Worm (Caenorhabditis elegans) whole organism, L1 larva: ENCODE results near the gene aak-1.

Experiments used
- C04F5.9 ChIP-seq: sonication (generic microtip); optimal IDR thresholded peaks from 2 replicates; lab custom pipeline; 2016; ENCODE audit warnings: missing genetic modification characterization, missing compliant biosample characterization
- C34B4.2 ChIP-seq: sonication (generic microtip); optimal IDR thresholded peaks from 2 replicates; lab custom pipeline; 2017; ENCODE audit warnings: mild to moderate bottlenecking, missing genetic modification characterization, missing compliant biosample characterization
- F16B12.6 ChIP-seq: fragments of 150-350 bp; optimal IDR thresholded peaks from 2 replicates; lab custom pipeline; 2014; ENCODE audit warnings: missing biosample characterization, missing genetic modification characterization
- ama-1 ChIP-seq: fragments of 150-350 bp; optimal IDR thresholded peaks from 2 replicates; lab custom pipeline; 2014
- blmp-1 ChIP-seq: fragments of 150-350 bp; optimal IDR thresholded peaks from 2 replicates; lab custom pipeline; 2014; ENCODE audit warnings: missing biosample characterization, missing genetic modification characterization
- ceh-8 ChIP-seq: fragments of 200-800 bp; sonication (Bioruptor generic); optimal IDR thresholded peaks from 2 replicates; lab custom pipeline; 2018; ENCODE audit warnings: mild to moderate bottlenecking, missing genetic modification characterization, moderate library complexity, missing compliant biosample characterization
- ceh-82 ChIP-seq, 3 experiments: fragments of 150-350 bp in 1 of 3; sonication (generic microtip) in 2 of 3; optimal IDR thresholded peaks; 2 replicates each; lab custom pipeline; 2014 to 2017; ENCODE audit warnings: missing biosample characterization in 3 of 3, missing genetic modification characterization in 3 of 3
- ceh-88 ChIP-seq: fragments of 200-800 bp; sonication (Bioruptor generic); IDR thresholded peaks from 2 replicates; pipeline ENCODE4 v1.3.6; 2022; ENCODE audit warnings: missing genetic modification characterization, missing compliant biosample characterization
- dsc-1 ChIP-seq: sonication (generic microtip); optimal IDR thresholded peaks from 2 replicates; lab custom pipeline; 2016; ENCODE audit warnings: mild to moderate bottlenecking, missing genetic modification characterization, missing compliant biosample characterization
- efl-1 ChIP-seq, 4 experiments: fragments of 150-350 bp; optimal IDR thresholded peaks in 3 of 4; peaks in 1 of 4; 1 replicate in 1 of 4; 2 replicates in 3 of 4; lab custom pipeline; 2014; ENCODE audit warnings: missing biosample characterization in 2 of 4, missing genetic modification characterization in 2 of 4, missing genetic modification reagents in 2 of 4
- efl-3 ChIP-seq: fragments of 200-800 bp; sonication (Bioruptor generic); optimal IDR thresholded peaks from 2 replicates; lab custom pipeline; 2018; ENCODE audit warnings: mild to moderate bottlenecking, missing genetic modification characterization, missing compliant biosample characterization
- fkh-10 ChIP-seq: sonication (generic microtip); optimal IDR thresholded peaks from 2 replicates; lab custom pipeline; 2017; ENCODE audit warnings: missing biosample characterization, missing genetic modification reagents, missing genetic modification characterization
- fkh-8 ChIP-seq: sonication (generic microtip); optimal IDR thresholded peaks from 2 replicates; lab custom pipeline; 2016; ENCODE audit warnings: mild to moderate bottlenecking, missing genetic modification characterization, missing compliant biosample characterization
- hpl-2 ChIP-seq: fragments of 150-350 bp; optimal IDR thresholded peaks from 2 replicates; lab custom pipeline; 2014; ENCODE audit warnings: missing biosample characterization, missing genetic modification reagents, missing genetic modification characterization
- lin-14 ChIP-seq: fragments of 200-800 bp; sonication (Bioruptor generic); optimal IDR thresholded peaks from 2 replicates; lab custom pipeline; 2018; ENCODE audit warnings: mild to moderate bottlenecking, missing genetic modification characterization, moderate library complexity, missing compliant biosample characterization
- lin-15B ChIP-seq: fragments of 150-350 bp; sonication (generic microtip); optimal IDR thresholded peaks from 3 replicates; lab custom pipeline; 2014; ENCODE audit warnings: missing biosample characterization, missing genetic modification characterization
- lin-35 ChIP-seq, 2 experiments: fragments of 150-350 bp; optimal IDR thresholded peaks; 2 replicates each; lab custom pipeline; 2014; ENCODE audit warnings: missing biosample characterization in 2 of 2, missing genetic modification characterization in 2 of 2, missing genetic modification reagents in 2 of 2
- lin-39 ChIP-seq: fragments of 150-350 bp; optimal IDR thresholded peaks from 2 replicates; lab custom pipeline; 2014; ENCODE audit warnings: missing biosample characterization, missing genetic modification reagents, missing genetic modification characterization
- lsy-2 ChIP-seq, 2 experiments: fragments of 150-350 bp; optimal IDR thresholded peaks; 2 replicates each; lab custom pipeline; 2014; ENCODE audit warnings: missing biosample characterization in 2 of 2, missing genetic modification characterization in 2 of 2
- mef-2 ChIP-seq: fragments of 150-350 bp; optimal IDR thresholded peaks from 2 replicates; lab custom pipeline; 2014; ENCODE audit warnings: missing biosample characterization, missing genetic modification characterization
- nhr-11 ChIP-seq: fragments of 150-350 bp; optimal IDR thresholded peaks from 2 replicates; lab custom pipeline; 2014; ENCODE audit warnings: missing biosample characterization, missing genetic modification characterization
- nhr-237 ChIP-seq: fragments of 150-350 bp; optimal IDR thresholded peaks from 2 replicates; lab custom pipeline; 2014; ENCODE audit warnings: missing biosample characterization, missing genetic modification characterization
- nhr-47 ChIP-seq: sonication (generic microtip); optimal IDR thresholded peaks from 2 replicates; lab custom pipeline; 2016; ENCODE audit warnings: mild to moderate bottlenecking, missing genetic modification characterization, moderate library complexity, missing compliant biosample characterization
- nhr-71 ChIP-seq: sonication (generic microtip); optimal IDR thresholded peaks from 2 replicates; lab custom pipeline; 2016; ENCODE audit warnings: mild to moderate bottlenecking, missing genetic modification characterization, moderate library complexity, missing compliant biosample characterization
- nhr-77 ChIP-seq: fragments of 150-350 bp; optimal IDR thresholded peaks from 2 replicates; lab custom pipeline; 2014; ENCODE audit warnings: missing biosample characterization, missing genetic modification characterization
- pax-3 ChIP-seq: fragments of 200-800 bp; sonication (Bioruptor generic); optimal IDR thresholded peaks from 2 replicates; lab custom pipeline; 2018; ENCODE audit warnings: mild to moderate bottlenecking, missing genetic modification characterization, moderate library complexity, missing compliant biosample characterization
- snu-23 ChIP-seq: sonication (generic microtip); optimal IDR thresholded peaks from 2 replicates; lab custom pipeline; 2016; ENCODE audit warnings: missing genetic modification characterization, missing compliant biosample characterization
- unc-98 ChIP-seq: fragments of 200-800 bp; sonication (Bioruptor generic); IDR thresholded peaks from 2 replicates; pipeline ENCODE4 v1.3.6; 2022; ENCODE audit warnings: missing genetic modification characterization, missing compliant biosample characterization
- zip-4 ChIP-seq: fragments of 200-800 bp; sonication (Bioruptor generic); optimal IDR thresholded peaks from 2 replicates; lab custom pipeline; 2018; ENCODE audit warnings: mild to moderate bottlenecking, missing genetic modification characterization, moderate library complexity, missing compliant biosample characterization

Gene aak-1

DNA sequence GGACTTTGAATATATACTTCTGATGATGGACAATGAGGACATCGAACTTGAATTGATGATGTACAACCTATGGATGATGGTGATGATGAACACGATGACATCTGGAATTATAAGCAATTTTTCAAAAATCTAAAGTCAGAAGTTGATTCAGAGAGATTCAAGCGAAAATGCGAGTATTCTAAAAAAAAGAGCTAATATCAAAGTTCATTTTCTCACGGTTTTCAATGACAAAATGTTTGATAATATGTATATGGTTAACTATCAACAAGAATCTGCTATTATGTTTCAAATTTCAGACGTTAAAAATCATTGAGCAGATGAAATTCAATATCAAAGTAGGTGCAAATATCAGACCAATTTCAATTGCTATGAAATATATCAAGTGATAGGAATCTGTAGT is 19.0 kb upstream of the aak-1 start, which contains the start of gene K02D10.4:
TSS of gene K02D10.4 (minus strand) at position 101 of the 400 bp plus-strand sequence.
- TF ChIP-seq unc-98 (GFP tag; lab: Robert Waterston, UW) = no peak

DNA sequence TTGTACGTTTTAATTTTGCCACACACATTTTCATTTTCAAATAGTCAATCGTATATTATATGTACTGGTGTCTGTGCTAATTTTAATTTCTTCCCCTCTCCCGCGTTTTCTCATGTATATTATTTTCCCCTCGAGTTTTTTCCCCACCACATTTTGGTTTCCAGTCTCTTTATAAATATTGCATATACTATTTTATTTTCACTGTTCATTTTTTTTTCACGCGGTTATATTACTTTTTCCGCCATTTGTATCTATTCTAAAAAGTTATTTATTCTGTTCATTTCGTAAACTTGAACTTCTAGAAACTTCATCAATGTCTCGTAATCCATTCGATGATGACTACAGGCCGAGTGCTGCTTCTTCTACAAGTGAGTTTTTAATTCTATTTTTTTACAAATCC is 15.1 kb upstream of the aak-1 start, which contains the start of gene snap-29:
TSS of gene snap-29 (plus strand) at position 301 of the 400 bp plus-strand sequence.
- no peak for TF ChIP-seq nhr-77 (tag; lab: Kevin White, UChicago)
- TF ChIP-seq efl-1 (optimal IDR thresholded peaks at IDR 0.05; lab: Kevin White, UChicago) = no peak
- no peak for TF ChIP-seq efl-1 (GFP tag; optimal IDR thresholded peaks at IDR 0.05 in 1 of 2; lab: Kevin White, UChicago)
- TF ChIP-seq nhr-47 (tag; lab: Kevin White, UChicago) = no peak
- TF ChIP-seq nhr-237 (tag; lab: Kevin White, UChicago) = no peak
- no peak for TF ChIP-seq lin-35 (GFP tag; optimal IDR thresholded peaks at IDR 0.05; lab: Kevin White, UChicago)
- TF ChIP-seq hpl-2 = no peak
- no peak for TF ChIP-seq C04F5.9 (tag; lab: Kevin White, UChicago)
- no peak for TF ChIP-seq nhr-11 (tag; lab: Kevin White, UChicago)
- no peak for TF ChIP-seq dsc-1 (tag; lab: Kevin White, UChicago)
- TF ChIP-seq mef-2 (tag; lab: Kevin White, UChicago) = no peak
- no peak for TF ChIP-seq ama-1
- TF ChIP-seq fkh-10 (GFP tag; lab: Kevin White, UChicago) = no peak
- TF ChIP-seq nhr-71 (tag; lab: Kevin White, UChicago) = no peak
- no peak for TF ChIP-seq snu-23
- no peak for TF ChIP-seq fkh-8
- TF ChIP-seq lin-14 (GFP tag; lab: Kevin White, UChicago) = no peak
- TF ChIP-seq lin-39 = no peak
- TF ChIP-seq, all 84 proteins: peak for 0

DNA sequence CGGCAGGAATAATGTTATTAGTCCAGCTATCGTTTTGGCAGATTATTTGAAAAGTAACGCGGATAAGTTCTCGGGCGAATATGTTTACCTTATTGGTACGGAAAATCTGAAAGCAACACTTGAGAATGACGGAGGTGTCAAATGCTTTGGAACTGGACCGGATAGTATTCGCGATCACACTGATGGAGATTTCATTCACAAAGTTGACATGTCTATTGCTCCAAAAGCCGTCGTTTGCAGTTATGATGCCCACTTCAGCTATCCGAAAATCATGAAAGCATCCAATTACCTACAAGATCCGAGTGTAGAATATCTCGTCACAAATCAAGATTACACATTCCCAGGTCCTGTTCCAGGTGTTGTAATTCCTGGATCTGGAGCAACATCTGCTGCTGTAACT is 12.5 kb upstream of the aak-1 start:
- TF ChIP-seq efl-1 (optimal IDR thresholded peaks at IDR 0.05; lab: Kevin White, UChicago) (no peak), efl-1 (GFP tag; optimal IDR thresholded peaks at IDR 0.05 in 1 of 2; lab: Kevin White, UChicago) (peak in 1 of 2 experiments; percentile 37), unc-98 (GFP tag; lab: Robert Waterston, UW) (no peak), lin-14 (GFP tag; lab: Kevin White, UChicago) (no peak)

DNA sequence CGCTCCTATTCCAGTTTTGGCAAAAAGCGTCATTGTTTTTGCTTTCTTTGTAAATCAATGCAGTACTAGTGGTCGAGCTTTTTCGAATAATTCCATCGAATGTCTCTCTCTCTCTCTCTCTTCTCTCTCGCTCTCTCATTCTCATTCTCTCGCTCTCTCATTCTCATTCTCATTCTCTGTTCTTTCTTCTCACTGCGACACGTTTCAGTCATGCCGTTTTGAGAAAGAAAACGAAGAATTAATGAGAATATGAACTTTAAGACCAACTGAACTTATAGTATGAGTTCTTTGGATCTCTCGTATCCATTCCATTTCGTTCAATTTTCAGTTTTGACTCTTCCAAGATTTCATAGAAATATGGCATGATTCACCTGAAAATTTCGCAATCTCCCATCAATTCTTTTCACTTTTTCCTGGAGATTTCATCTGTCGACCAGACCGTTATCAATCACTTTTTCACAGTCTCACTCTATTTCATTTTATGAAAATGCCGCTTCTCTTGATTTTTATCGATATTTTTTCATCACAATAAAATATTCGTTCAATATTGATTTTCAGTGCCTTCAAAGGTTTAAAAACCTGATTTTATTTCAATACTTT is 11.6 kb upstream of the aak-1 start:
- TF ChIP-seq nhr-11 (tag; lab: Kevin White, UChicago) (no peak), lin-35 (GFP tag; optimal IDR thresholded peaks at IDR 0.05; lab: Kevin White, UChicago) (peak in 1 of 2 experiments; percentile 2), lin-14 (GFP tag; lab: Kevin White, UChicago) (peak; percentile 55), nhr-71 (tag; lab: Kevin White, UChicago) (peak; percentile 29), F16B12.6 (tag; lab: Kevin White, UChicago) (no peak), efl-1 (optimal IDR thresholded peaks at IDR 0.05; lab: Kevin White, UChicago) (peak in 1 of 2 experiments; percentile 8), efl-1 (GFP tag; optimal IDR thresholded peaks at IDR 0.05 in 1 of 2; lab: Kevin White, UChicago) (no peak), fkh-8 (peak; percentile 58), lsy-2 (tag; optimal IDR thresholded peaks at IDR 0.05; lab: Kevin White, UChicago) (no peak), blmp-1 (tag; lab: Kevin White, UChicago) (peak; percentile 84), ceh-8 (no peak), pax-3 (tag; lab: Kevin White, UChicago) (peak; percentile 2), ceh-88 (GFP tag; lab: Robert Waterston, UW) (no peak), ceh-82 (tag; optimal IDR thresholded peaks at IDR 0.05; lab: Kevin White, UChicago) (no peak), zip-4 (GFP tag; lab: Kevin White, UChicago) (peak; percentile 30), efl-3 (GFP tag; lab: Kevin White, UChicago) (no peak), C34B4.2 (tag; lab: Kevin White, UChicago) (no peak), dsc-1 (tag; lab: Kevin White, UChicago) (peak; percentile 5)

DNA sequence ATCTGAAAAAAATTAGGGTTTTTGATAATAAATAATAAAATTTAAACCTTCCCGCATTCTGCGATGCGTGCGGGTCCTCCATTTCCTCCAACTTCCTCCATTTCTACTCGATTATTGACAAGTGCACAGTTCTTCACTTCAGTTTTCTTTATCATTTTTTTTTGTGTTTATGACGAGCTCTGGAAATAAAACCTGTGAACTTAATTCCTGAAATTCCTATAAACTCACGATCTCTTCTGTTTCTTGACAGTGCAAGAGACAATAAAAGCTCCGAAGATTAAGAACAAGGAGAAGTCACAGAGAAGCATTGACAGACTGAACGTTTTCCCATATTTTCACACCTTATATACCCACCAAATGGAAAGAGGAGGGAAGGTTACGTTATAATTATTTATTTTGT is 11.0 kb upstream of the aak-1 start, which contains the start of gene K02D10.3:
TSS of gene K02D10.3 (minus strand) at position 101 of the 400 bp plus-strand sequence.
- TF ChIP-seq lin-15B (tag; lab: Kevin White, UChicago) (no peak), nhr-71 (tag; lab: Kevin White, UChicago) (no peak), mef-2 (tag; lab: Kevin White, UChicago) (no peak)
